Worm (Caenorhabditis elegans) whole organism, L4 larva: ENCODE data around the gene R04E5.8.

Source experiments
- F49E8.2 ChIP-seq: sonication (generic microtip); optimal IDR thresholded peaks from 2 replicates; lab custom pipeline; 2016; ENCODE audit warnings: missing compliant biosample characterization, mild to moderate bottlenecking, missing genetic modification characterization, borderline replicate concordance
- R02D3.7 ChIP-seq: fragments of 150-350 bp; sonication (generic microtip); optimal IDR thresholded peaks from 3 replicates; lab custom pipeline; 2014; ENCODE audit warnings: missing biosample characterization, missing genetic modification characterization
- T26A8.4 ChIP-seq: fragments of 200-800 bp; sonication (Bioruptor generic); IDR thresholded peaks from 2 replicates; pipeline ENCODE4 v1.3.6; 2022; ENCODE audit warnings: missing genetic modification characterization, missing compliant biosample characterization
- Y105C5A.15 ChIP-seq: fragments of 200-800 bp; sonication (Bioruptor generic); IDR thresholded peaks from 2 replicates; pipeline ENCODE4 v1.3.6; 2022; ENCODE audit warnings: missing genetic modification characterization, missing compliant biosample characterization
- Y75B8A.6 ChIP-seq: fragments of 200-800 bp; sonication (Bioruptor generic); IDR thresholded peaks from 2 replicates; pipeline ENCODE4 v1.3.6; 2022; ENCODE audit warnings: missing genetic modification reagents, missing genetic modification characterization, missing compliant biosample characterization
- ZK546.5 ChIP-seq, 2 experiments: sonication (generic microtip); optimal IDR thresholded peaks; 2 replicates each; lab custom pipeline; 2017; ENCODE audit warnings: missing biosample characterization in 2 of 2, missing genetic modification characterization in 2 of 2
- aly-2 ChIP-seq: sonication (generic microtip); optimal IDR thresholded peaks from 2 replicates; lab custom pipeline; 2018; ENCODE audit warnings: missing biosample characterization, missing genetic modification characterization
- arid-1 ChIP-seq: fragments of 200-800 bp; sonication (Bioruptor generic); conservative IDR thresholded peaks from 2 replicates; pipeline ENCODE4 v1.3.6; 2022; ENCODE audit warnings: missing genetic modification reagents, missing genetic modification characterization, missing compliant biosample characterization
- attf-4 ChIP-seq: sonication (generic microtip); optimal IDR thresholded peaks from 3 replicates; lab custom pipeline; 2017; ENCODE audit warnings: missing biosample characterization, missing genetic modification characterization
- ceh-32 ChIP-seq: sonication (generic microtip); optimal IDR thresholded peaks from 2 replicates; lab custom pipeline; 2016; ENCODE audit warnings: mild to moderate bottlenecking, missing genetic modification characterization, missing compliant biosample characterization; ENCODE audit not compliant: poor library complexity
- ceh-44 ChIP-seq: fragments of 200-800 bp; sonication (Bioruptor generic); IDR thresholded peaks from 2 replicates; pipeline ENCODE4 v1.3.6; 2022; ENCODE audit warnings: missing genetic modification reagents, missing genetic modification characterization, missing compliant biosample characterization
- ces-1 ChIP-seq: fragments of 150-350 bp; sonication (generic microtip); optimal IDR thresholded peaks from 4 replicates; lab custom pipeline; 2014; ENCODE audit warnings: missing biosample characterization, missing genetic modification reagents, missing genetic modification characterization
- cey-2 ChIP-seq: sonication (generic microtip); optimal IDR thresholded peaks from 3 replicates; lab custom pipeline; 2017; ENCODE audit warnings: missing genetic modification characterization, mild to moderate bottlenecking, missing compliant biosample characterization, antibody characterized with exemption, borderline replicate concordance; ENCODE audit not compliant: insufficient read depth
- ctbp-1 ChIP-seq: fragments of 200-800 bp; sonication (Bioruptor generic); IDR thresholded peaks from 2 replicates; pipeline ENCODE4 v1.3.6; 2022; ENCODE audit warnings: missing genetic modification reagents, missing genetic modification characterization, missing compliant biosample characterization
- daf-16 ChIP-seq, 3 experiments: sonication (generic microtip); optimal IDR thresholded peaks; 2 replicates each; lab custom pipeline; 2016 to 2017; ENCODE audit warnings: missing genetic modification characterization in 3 of 3, missing genetic modification reagents in 3 of 3, mild to moderate bottlenecking in 2 of 3, missing compliant biosample characterization in 2 of 3, missing biosample characterization in 1 of 3, moderate library complexity in 1 of 3
- daf-8 ChIP-seq: fragments of 200-800 bp; sonication (Bioruptor generic); IDR thresholded peaks from 2 replicates; pipeline ENCODE4 v1.3.6; 2022; ENCODE audit warnings: missing genetic modification characterization, missing compliant biosample characterization
- dmd-9 ChIP-seq: fragments of 200-800 bp; sonication (Bioruptor generic); IDR thresholded peaks from 2 replicates; pipeline ENCODE4 v1.3.6; 2022; ENCODE audit warnings: missing genetic modification reagents, missing genetic modification characterization, missing compliant biosample characterization
- dpl-1 ChIP-seq: fragments of 150-350 bp; optimal IDR thresholded peaks from 2 replicates; lab custom pipeline; 2014; ENCODE audit warnings: missing biosample characterization, missing genetic modification reagents, missing genetic modification characterization
- duxl-1 ChIP-seq: sonication (generic microtip); optimal IDR thresholded peaks from 2 replicates; lab custom pipeline; 2016; ENCODE audit warnings: mild to moderate bottlenecking, missing genetic modification characterization, moderate library complexity, missing compliant biosample characterization; ENCODE audit not compliant: poor library complexity
- egl-27 ChIP-seq: sonication (generic microtip); optimal IDR thresholded peaks from 3 replicates; lab custom pipeline; 2017; ENCODE audit warnings: missing biosample characterization, missing genetic modification reagents, missing genetic modification characterization
- hif-1 ChIP-seq, 2 experiments: sonication (generic microtip); optimal IDR thresholded peaks; 2 replicates each; lab custom pipeline; 2016 to 2017; ENCODE audit warnings: missing compliant biosample characterization in 2 of 2, missing genetic modification characterization in 2 of 2, missing genetic modification reagents in 2 of 2, missing genotype in 2 of 2, mild to moderate bottlenecking in 1 of 2
- hlh-11 ChIP-seq: fragments of 200-800 bp; sonication (Bioruptor generic); optimal IDR thresholded peaks from 2 replicates; lab custom pipeline; 2018; ENCODE audit warnings: mild to moderate bottlenecking, missing genetic modification characterization, missing compliant biosample characterization
- hmg-1.1 ChIP-seq: fragments of 200-800 bp; sonication (Bioruptor generic); IDR thresholded peaks from 2 replicates; pipeline ENCODE4 v1.3.6; 2022; ENCODE audit warnings: missing genetic modification reagents, missing genetic modification characterization, missing compliant biosample characterization
- jun-1 ChIP-seq: fragments of 150-350 bp; optimal IDR thresholded peaks from 2 replicates; lab custom pipeline; 2014; ENCODE audit warnings: missing biosample characterization, missing genetic modification reagents, missing genetic modification characterization
- lim-7 ChIP-seq: fragments of 200-800 bp; sonication (Bioruptor generic); IDR thresholded peaks from 2 replicates; pipeline ENCODE4 v1.3.6; 2022; ENCODE audit warnings: missing genetic modification characterization, missing compliant biosample characterization
- lin-1 ChIP-seq: fragments of 200-800 bp; sonication (Bioruptor generic); IDR thresholded peaks from 2 replicates; pipeline ENCODE4 v1.3.6; 2022; ENCODE audit warnings: missing genetic modification reagents, missing genetic modification characterization, missing compliant biosample characterization
- lin-13 ChIP-seq: fragments of 150-350 bp; optimal IDR thresholded peaks from 2 replicates; lab custom pipeline; 2014; ENCODE audit warnings: missing biosample characterization, missing genetic modification reagents, missing genetic modification characterization
- madf-9 ChIP-seq: fragments of 200-800 bp; sonication (Bioruptor generic); conservative IDR thresholded peaks from 2 replicates; pipeline ENCODE4 v1.3.6; 2022; ENCODE audit warnings: missing genetic modification reagents, missing genetic modification characterization, missing compliant biosample characterization
- mdt-29 ChIP-seq: fragments of 200-800 bp; sonication (Bioruptor generic); IDR thresholded peaks from 2 replicates; pipeline ENCODE4 v1.3.6; 2022; ENCODE audit warnings: missing genetic modification reagents, missing genetic modification characterization, missing compliant biosample characterization
- mxl-3 ChIP-seq: fragments of 200-800 bp; sonication (Bioruptor generic); optimal IDR thresholded peaks from 2 replicates; lab custom pipeline; 2018; ENCODE audit warnings: mild to moderate bottlenecking, missing genetic modification characterization, missing compliant biosample characterization
- nhr-102 ChIP-seq: sonication (generic microtip); optimal IDR thresholded peaks from 2 replicates; lab custom pipeline; 2016; ENCODE audit warnings: mild to moderate bottlenecking, missing genetic modification characterization, moderate library complexity, missing compliant biosample characterization
- nhr-237 ChIP-seq: sonication (generic microtip); optimal IDR thresholded peaks from 2 replicates; lab custom pipeline; 2017; ENCODE audit warnings: missing biosample characterization, missing genetic modification characterization
- nhr-28 ChIP-seq: fragments of 150-350 bp; optimal IDR thresholded peaks from 2 replicates; lab custom pipeline; 2014; ENCODE audit warnings: missing biosample characterization, missing genetic modification characterization
- nhr-76 ChIP-seq: fragments of 150-350 bp; optimal IDR thresholded peaks from 2 replicates; lab custom pipeline; 2014; ENCODE audit warnings: missing biosample characterization, missing genetic modification characterization
- nhr-77 ChIP-seq: fragments of 150-350 bp; optimal IDR thresholded peaks from 2 replicates; lab custom pipeline; 2014; ENCODE audit warnings: missing biosample characterization, missing genetic modification characterization
- pha-4 ChIP-seq, 2 experiments: fragments of 150-350 bp in 1 of 2; fragments of 200-800 bp in 1 of 2; sonication (Bioruptor generic) in 1 of 2; IDR thresholded peaks in 1 of 2; optimal IDR thresholded peaks in 1 of 2; 2 replicates each; pipeline versions ENCODE4 v1.3.6 to Lab custom; 2014 to 2022; ENCODE audit warnings: missing genetic modification characterization in 2 of 2, missing genetic modification reagents in 2 of 2, missing biosample characterization in 1 of 2, missing compliant biosample characterization in 1 of 2
- snpc-1.2 ChIP-seq: fragments of 200-800 bp; sonication (Bioruptor generic); IDR thresholded peaks from 2 replicates; pipeline ENCODE4 v1.3.6; 2022; ENCODE audit warnings: missing genetic modification reagents, missing genetic modification characterization, missing compliant biosample characterization
- spr-3 ChIP-seq: fragments of 200-800 bp; sonication (Bioruptor generic); optimal IDR thresholded peaks from 2 replicates; lab custom pipeline; 2018; ENCODE audit warnings: mild to moderate bottlenecking, missing genetic modification characterization, missing compliant biosample characterization
- tag-97 ChIP-seq: fragments of 200-800 bp; sonication (Bioruptor generic); IDR thresholded peaks from 2 replicates; pipeline ENCODE4 v1.3.6; 2022; ENCODE audit warnings: missing genetic modification characterization, missing compliant biosample characterization
- tra-1 ChIP-seq: fragments of 200-800 bp; sonication (Bioruptor generic); IDR thresholded peaks from 2 replicates; pipeline ENCODE4 v1.3.6; 2022; ENCODE audit warnings: missing genetic modification reagents, missing genetic modification characterization, missing compliant biosample characterization
- unc-62 ChIP-seq, 3 experiments: fragments of 150-350 bp in 1 of 3; sonication (generic microtip); optimal IDR thresholded peaks in 2 of 3; peaks in 1 of 3; 1 replicate in 1 of 3; 2 replicates in 2 of 3; lab custom pipeline; 2014 to 2017; ENCODE audit warnings: missing biosample characterization in 3 of 3, missing genetic modification characterization in 3 of 3, missing genetic modification reagents in 3 of 3, missing genotype in 1 of 3
- zag-1 ChIP-seq: fragments of 150-350 bp; optimal IDR thresholded peaks from 2 replicates; lab custom pipeline; 2014; ENCODE audit warnings: missing biosample characterization, missing genetic modification characterization
- zip-11 ChIP-seq: fragments of 200-800 bp; sonication (Bioruptor generic); IDR thresholded peaks from 2 replicates; pipeline ENCODE4 v1.3.6; 2022; ENCODE audit warnings: missing genetic modification characterization, missing compliant biosample characterization
- zip-2 ChIP-seq: fragments of 150-350 bp; optimal IDR thresholded peaks from 2 replicates; lab custom pipeline; 2014; ENCODE audit warnings: missing biosample characterization, missing genetic modification characterization
- ztf-11 ChIP-seq: fragments of 150-350 bp; optimal IDR thresholded peaks from 2 replicates; lab custom pipeline; 2014; ENCODE audit warnings: missing biosample characterization, missing genetic modification characterization

The R04E5.8 gene

ce11 chrX:8853524-8853923 is 47.6 kb upstream of the R04E5.8 start, which contains the start of gene sprp-4:
Gene sprp-4 (minus strand): TSS chrX:8853624.
- TF ChIP-seq hlh-11 (tag; lab: Kevin White, UChicago) (no peak), nhr-28 (tag; lab: Kevin White, UChicago) (no peak), daf-16 (GFP tag; optimal IDR thresholded peaks at IDR 0.05; lab: Kevin White, UChicago) (no peak), daf-16 (tag; optimal IDR thresholded peaks at IDR 0.05; lab: Kevin White, UChicago) (no peak), ceh-32 (tag; lab: Kevin White, UChicago) (no peak), nhr-76 (no peak), ces-1 (no peak), unc-62 (GFP tag; optimal IDR thresholded peaks at IDR 0.05 in 1 of 2; lab: Kevin White, UChicago) (no peak), unc-62 (tag; optimal IDR thresholded peaks at IDR 0.05; lab: Kevin White, UChicago) (no peak), F49E8.2 (tag; lab: Kevin White, UChicago) (no peak), lim-7 (GFP tag; lab: Robert Waterston, UW) (no peak), snpc-1.2 (GFP tag; lab: Robert Waterston, UW) (no peak), zip-11 (GFP tag; lab: Robert Waterston, UW) (no peak), hmg-1.1 (GFP tag; lab: Robert Waterston, UW) (no peak), R02D3.7 (tag; lab: Kevin White, UChicago) (no peak), mxl-3 (GFP tag; lab: Kevin White, UChicago) (no peak), nhr-102 (no peak)

ce11 chrX:8846447-8847237 is 40.7 kb upstream of the R04E5.8 start, which contains the start of gene C28G1.10:
Gene C28G1.10 (plus strand): TSS chrX:8847122.
- TF ChIP-seq tra-1 (GFP tag; lab: Robert Waterston, UW): no peak
- no peak for TF ChIP-seq jun-1
- no peak for TF ChIP-seq ceh-44 (GFP tag; lab: Robert Waterston, UW)
- peak; percentile 74 for TF ChIP-seq ctbp-1 (GFP tag; lab: Robert Waterston, UW)
- no peak for TF ChIP-seq ZK546.5 (tag; optimal IDR thresholded peaks at IDR 0.05; lab: Kevin White, UChicago)
- peak; percentile 4; the same call in 1 of the 2 replicates for TF ChIP-seq Y75B8A.6 (GFP tag; lab: Robert Waterston, UW)
- TF ChIP-seq aly-2 (tag; lab: Kevin White, UChicago): no peak
- no peak for TF ChIP-seq duxl-1 (tag; lab: Kevin White, UChicago)
- TF ChIP-seq pha-4 (GFP tag; IDR thresholded peaks at IDR 0.05; lab: Robert Waterston, UW): peak; percentile 68; the same call in 1 of the 2 replicates
- no peak for TF ChIP-seq pha-4 (tag; optimal IDR thresholded peaks at IDR 0.05; lab: Kevin White, UChicago)
- TF ChIP-seq mxl-3 (GFP tag; lab: Kevin White, UChicago): no peak
- TF ChIP-seq cey-2 (tag; lab: Kevin White, UChicago): no peak
- peak; percentile 72 for TF ChIP-seq arid-1 (GFP tag; lab: Robert Waterston, UW)
- TF ChIP-seq mdt-29 (GFP tag; lab: Robert Waterston, UW): peak; percentile 54; the same call in 1 of the 2 replicates
- no peak for TF ChIP-seq hif-1 (tag; optimal IDR thresholded peaks at IDR 0.05; lab: Kevin White, UChicago)
- peak; percentile 73 for TF ChIP-seq Y105C5A.15 (GFP tag; lab: Robert Waterston, UW)
- no peak for TF ChIP-seq lin-13 (GFP tag; lab: Kevin White, UChicago)
- peak; percentile 44 for TF ChIP-seq nhr-77 (tag; lab: Kevin White, UChicago)
- no peak for TF ChIP-seq daf-8
- TF ChIP-seq zag-1 (tag; lab: Kevin White, UChicago): no peak
- no peak for TF ChIP-seq ztf-11 (tag; lab: Kevin White, UChicago)
- peak; percentile 3 for TF ChIP-seq dpl-1
- TF ChIP-seq zip-2 (tag; lab: Kevin White, UChicago): no peak
- peak; percentile 50 for TF ChIP-seq lin-1 (GFP tag; lab: Robert Waterston, UW)
- TF ChIP-seq unc-62 (GFP tag; optimal IDR thresholded peaks at IDR 0.05 in 1 of 2; lab: Kevin White, UChicago): no peak
- no peak for TF ChIP-seq unc-62 (tag; optimal IDR thresholded peaks at IDR 0.05; lab: Kevin White, UChicago)
- TF ChIP-seq nhr-237 (tag; lab: Kevin White, UChicago): no peak
- TF ChIP-seq attf-4 (tag; lab: Kevin White, UChicago): no peak
- no peak for TF ChIP-seq spr-3 (GFP tag; lab: Kevin White, UChicago)
- 0 out of 2 replicates have a peak, but pooled peaks have one; percentile 34 for TF ChIP-seq dmd-9
- TF ChIP-seq tag-97: no peak
- TF ChIP-seq zip-11 (GFP tag; lab: Robert Waterston, UW): peak; percentile 69
- no peak for TF ChIP-seq egl-27 (tag; lab: Kevin White, UChicago)
- TF ChIP-seq madf-9 (GFP tag; lab: Robert Waterston, UW): peak; percentile 73; the same call in 1 of the 2 replicates
- no peak for TF ChIP-seq nhr-76
- TF ChIP-seq T26A8.4: peak; percentile 81
